Worm (Caenorhabditis elegans) whole organism, L1 larva: ENCODE measurements around the gene ndx-6.

Experiments used
- aly-2 ChIP-seq: fragments of 150-350 bp; optimal IDR thresholded peaks from 2 replicates; lab custom pipeline; 2014; ENCODE audit warnings: missing biosample characterization, missing genetic modification characterization
- ama-1 ChIP-seq: fragments of 150-350 bp; optimal IDR thresholded peaks from 2 replicates; lab custom pipeline; 2014
- egl-27 ChIP-seq, 2 experiments: fragments of 150-350 bp in 1 of 2; sonication (generic microtip); optimal IDR thresholded peaks; 3 replicates each; lab custom pipeline; 2017 to 2018; ENCODE audit warnings: missing biosample characterization in 2 of 2, missing genetic modification characterization in 2 of 2, missing genetic modification reagents in 2 of 2
- elt-3 ChIP-seq, 6 experiments: fragments of 150-350 bp in 1 of 6; sonication (generic microtip); optimal IDR thresholded peaks; 2 replicates each; lab custom pipeline; 2017 to 2018; ENCODE audit warnings: missing biosample characterization in 6 of 6, missing genetic modification characterization in 6 of 6, inconsistent platforms in 1 of 6
- nhr-76 ChIP-seq: sonication (generic microtip); optimal IDR thresholded peaks from 2 replicates; lab custom pipeline; 2017; ENCODE audit warnings: missing biosample characterization, missing genetic modification characterization
- skn-1 ChIP-seq: fragments of 150-350 bp; optimal IDR thresholded peaks from 2 replicates; lab custom pipeline; 2014; ENCODE audit warnings: missing biosample characterization, missing genetic modification characterization
- snpc-4 ChIP-seq: fragments of 150-350 bp; optimal IDR thresholded peaks from 2 replicates; lab custom pipeline; 2014; ENCODE audit warnings: missing biosample characterization, missing genetic modification characterization
- tbx-2 ChIP-seq: sonication (generic microtip); optimal IDR thresholded peaks from 2 replicates; lab custom pipeline; 2016; ENCODE audit warnings: missing genetic modification characterization, missing compliant biosample characterization
- zag-1 ChIP-seq: fragments of 150-350 bp; optimal IDR thresholded peaks from 2 replicates; lab custom pipeline; 2014; ENCODE audit warnings: missing biosample characterization, missing genetic modification characterization

ce11 chrII:5379614-5380077, 10.0 kb downstream of the ndx-6 start, which contains the start of gene pkc-3:
- TF ChIP-seq nhr-76 (tag; lab: Kevin White, UChicago) (no peak), snpc-4 (tag; lab: Kevin White, UChicago) (no peak), tbx-2 (tag; lab: Kevin White, UChicago) (peak; percentile 32), aly-2 (tag; lab: Kevin White, UChicago) (peak; percentile 11), elt-3 (tag; optimal IDR thresholded peaks at IDR 0.05; lab: Kevin White, UChicago) (peak in 3 of 6 experiments; percentile 6 to 74 (median 66)), ama-1 (lab: Kevin White, UChicago) (peak; percentile 91), zag-1 (no peak), egl-27 (tag; optimal IDR thresholded peaks at IDR 0.05; lab: Kevin White, UChicago) (no peak), skn-1 (tag; lab: Kevin White, UChicago) (peak; percentile 51)
